Worm (Caenorhabditis elegans): ENCODE measurements around the gene F28G4.2.

DNA sequence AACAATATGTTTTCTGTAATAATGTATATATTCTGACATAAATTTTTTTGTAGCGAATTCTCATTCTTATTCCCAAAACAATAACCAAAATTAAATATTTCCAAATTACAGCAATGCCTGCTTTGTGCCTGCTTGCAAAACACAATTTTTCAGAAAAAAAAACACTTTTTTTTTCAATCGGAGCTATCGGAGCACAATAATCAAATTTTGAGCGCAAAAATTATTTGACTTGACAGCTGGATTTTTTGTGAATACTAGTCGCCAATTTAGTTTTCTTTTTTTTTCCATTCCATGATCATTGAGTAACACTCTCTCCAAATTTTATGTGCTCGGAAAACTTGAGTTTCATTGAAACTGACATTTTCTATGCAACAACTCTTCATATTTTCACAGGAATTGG, 35.1 kb upstream of the F28G4.2 start, which contains the start of gene srh-180:
- TF ChIP-seq pqm-1 (tag; optimal IDR thresholded peaks at IDR 0.05) (no peak), fkh-10 (GFP tag; optimal IDR thresholded peaks at IDR 0.05) (no peak), madf-2 (tag; optimal IDR thresholded peaks at IDR 0.05) (no peak), Y22D7AL.16 (tag; optimal IDR thresholded peaks at IDR 0.05) (no peak), ama-1 (optimal IDR thresholded peaks at IDR 0.05) (no peak), ceh-31 (tag; optimal IDR thresholded peaks at IDR 0.05) (no peak)
